Fruit fly (Drosophila melanogaster) whole organism: Measurements from ENCODE around the gene TTLL1B.

Experiments used
- CG8478 ChIP-seq: fragments of >200 bp; optimal IDR thresholded peaks from 2 replicates; lab custom pipeline; 2018; ENCODE audit warnings: inconsistent platforms
- Dll ChIP-seq: fragments of >200 bp; optimal IDR thresholded peaks from 2 replicates; lab custom pipeline; 2017
- psq ChIP-seq: fragments of >200 bp; optimal IDR thresholded peaks from 2 replicates; lab custom pipeline; 2017

dm6 chr3L:4623035-4623580 is 25.0 kb upstream of the TTLL1B start:
- TF ChIP-seq psq (no peak), CG8478 (lab: Kevin White, UChicago) (no peak), Dll (lab: Kevin White, UChicago) (no peak)
